Fruit fly (Drosophila melanogaster) whole organism, embryonic: Measurements from ENCODE around the gene CG12728.

Experiments used
- Aef1 ChIP-seq: fragments of 200-800 bp; sonication (Bioruptor generic); IDR thresholded peaks from 3 replicates; pipeline ENCODE4 v1.3.6; 2022; ENCODE audit warnings: missing biosample characterization, missing genetic modification characterization
- CG10366 ChIP-seq: fragments of 200-800 bp; sonication (Bioruptor generic); IDR thresholded peaks from 2 replicates; pipeline ENCODE4 v1.3.6; 2022; ENCODE audit warnings: missing biosample characterization, missing genetic modification characterization
- CG10979 ChIP-seq: fragments of 200-800 bp; sonication (Bioruptor generic); optimal IDR thresholded peaks from 2 replicates; lab custom pipeline; 2018; ENCODE audit warnings: missing biosample characterization, mild to moderate bottlenecking, missing genetic modification characterization, moderate library complexity
- CG11504 ChIP-seq: fragments of 200-800 bp; sonication (Bioruptor generic); optimal IDR thresholded peaks from 3 replicates; lab custom pipeline; 2019; ENCODE audit warnings: missing biosample characterization, mild to moderate bottlenecking, missing genetic modification characterization, moderate library complexity
- CG12104 ChIP-seq: fragments of 200-800 bp; sonication (Bioruptor generic); optimal IDR thresholded peaks from 3 replicates; lab custom pipeline; 2016; ENCODE audit warnings: missing biosample characterization, missing genetic modification characterization
- CG13296 ChIP-seq: fragments of 200-800 bp; sonication (Bioruptor generic); optimal IDR thresholded peaks from 3 replicates; lab custom pipeline; 2018; ENCODE audit warnings: missing biosample characterization, mild to moderate bottlenecking, missing genetic modification characterization
- CG15601 ChIP-seq: fragments of 200-800 bp; sonication (Bioruptor generic); optimal IDR thresholded peaks from 3 replicates; lab custom pipeline; 2019; ENCODE audit warnings: missing biosample characterization, mild to moderate bottlenecking, missing genetic modification characterization, moderate library complexity
- CG1603 ChIP-seq: fragments of 200-800 bp; sonication (Bioruptor generic); optimal IDR thresholded peaks from 2 replicates; lab custom pipeline; 2019; ENCODE audit warnings: missing biosample characterization, mild to moderate bottlenecking, missing genetic modification characterization, moderate library complexity
- CG16815 ChIP-seq: fragments of 200-800 bp; sonication (Bioruptor generic); optimal IDR thresholded peaks from 3 replicates; lab custom pipeline; 2017; ENCODE audit warnings: missing biosample characterization, mild to moderate bottlenecking, missing genetic modification characterization
- CG16863 ChIP-seq: fragments of 200-800 bp; sonication (Bioruptor generic); optimal IDR thresholded peaks from 3 replicates; lab custom pipeline; 2016; ENCODE audit warnings: missing biosample characterization, missing genetic modification characterization
- CG17829 ChIP-seq: fragments of 200-800 bp; optimal IDR thresholded peaks from 2 replicates; lab custom pipeline; 2019; ENCODE audit warnings: missing biosample characterization, mild to moderate bottlenecking, missing genetic modification characterization, moderate library complexity
- CG31224 ChIP-seq: fragments of 200-800 bp; sonication (Bioruptor generic); IDR thresholded peaks from 2 replicates; pipeline ENCODE4 v1.3.6; 2022; ENCODE audit warnings: missing biosample characterization, missing genetic modification characterization
- CG33213 ChIP-seq: fragments of 200-800 bp; sonication (Bioruptor generic); optimal IDR thresholded peaks from 3 replicates; lab custom pipeline; 2016; ENCODE audit warnings: missing biosample characterization, missing genetic modification characterization
- CG34224 ChIP-seq: fragments of 200-800 bp; sonication (Bioruptor generic); IDR thresholded peaks from 3 replicates; pipeline ENCODE4 v1.3.6; 2022; ENCODE audit warnings: missing biosample characterization, missing genetic modification characterization; ENCODE audit not compliant: partially characterized antibody
- CG3847 ChIP-seq: fragments of 200-800 bp; sonication (Bioruptor generic); IDR thresholded peaks from 2 replicates; pipeline ENCODE4 v1.3.6; 2022; ENCODE audit warnings: missing biosample characterization, missing genetic modification characterization
- CG42726 ChIP-seq: fragments of 200-800 bp; sonication (Bioruptor generic); IDR thresholded peaks from 2 replicates; pipeline ENCODE4 v1.3.6; 2022; ENCODE audit warnings: missing biosample characterization, missing genetic modification characterization; ENCODE audit not compliant: partially characterized antibody
- CG4360 ChIP-seq: fragments of 200-800 bp; sonication (Bioruptor generic); IDR thresholded peaks from 2 replicates; pipeline ENCODE4 v1.3.6; 2022; ENCODE audit warnings: missing biosample characterization, missing genetic modification characterization
- CG4730 ChIP-seq: fragments of 200-800 bp; sonication (Bioruptor generic); IDR thresholded peaks from 2 replicates; pipeline ENCODE4 v1.3.6; 2022; ENCODE audit warnings: missing biosample characterization, missing genetic modification characterization
- CG6654 ChIP-seq: fragments of 200-800 bp; sonication (Bioruptor generic); optimal IDR thresholded peaks from 2 replicates; lab custom pipeline; 2017; ENCODE audit warnings: missing biosample characterization, mild to moderate bottlenecking, missing genetic modification characterization
- CG6813 ChIP-seq: fragments of 200-800 bp; sonication (Bioruptor generic); optimal IDR thresholded peaks from 2 replicates; lab custom pipeline; 2017; ENCODE audit warnings: missing biosample characterization, missing genetic modification characterization, mild to moderate bottlenecking, moderate library complexity, missing genetic modification reagents
- CG7372 ChIP-seq: fragments of 200-800 bp; sonication (Bioruptor generic); IDR thresholded peaks from 2 replicates; pipeline ENCODE4 v1.3.6; 2022; ENCODE audit warnings: missing biosample characterization, missing genetic modification characterization
- CG8765 ChIP-seq: fragments of 200-800 bp; sonication (Bioruptor generic); IDR thresholded peaks from 2 replicates; pipeline ENCODE4 v1.3.6; 2022; ENCODE audit warnings: missing biosample characterization, missing genetic modification characterization
- D ChIP-seq, 2 experiments: fragments of 200-800 bp in 1 of 2; fragments of >200 bp in 1 of 2; sonication (Bioruptor generic) in 1 of 2; optimal IDR thresholded peaks; 2 replicates in 1 of 2; 3 replicates in 1 of 2; lab custom pipeline; 2017; ENCODE audit warnings: mild to moderate bottlenecking in 1 of 2, missing biosample characterization in 1 of 2, missing genetic modification characterization in 1 of 2, missing genetic modification reagents in 1 of 2
- Dad ChIP-seq: fragments of 200-800 bp; sonication (Bioruptor generic); optimal IDR thresholded peaks from 3 replicates; lab custom pipeline; 2016; ENCODE audit warnings: missing biosample characterization, missing genetic modification characterization
- Hmx ChIP-seq: fragments of 200-800 bp; sonication (Bioruptor generic); optimal IDR thresholded peaks from 2 replicates; lab custom pipeline; 2016; ENCODE audit warnings: missing biosample characterization, missing genetic modification characterization
- Hr78 ChIP-seq, 2 experiments: fragments of 200-800 bp in 1 of 2; fragments of >200 bp in 1 of 2; sonication (Bioruptor generic) in 1 of 2; optimal IDR thresholded peaks; 2 replicates each; lab custom pipeline; 2017 to 2019; ENCODE audit warnings: missing biosample characterization in 2 of 2, missing genetic modification characterization in 2 of 2, mild to moderate bottlenecking in 1 of 2, moderate library complexity in 1 of 2
- Hsf ChIP-seq: fragments of 200-800 bp; sonication (Bioruptor generic); optimal IDR thresholded peaks from 3 replicates; lab custom pipeline; 2016; ENCODE audit warnings: missing biosample characterization, missing genetic modification characterization
- Neu2 ChIP-seq: fragments of 200-800 bp; sonication (Bioruptor generic); optimal IDR thresholded peaks from 3 replicates; lab custom pipeline; 2016; ENCODE audit warnings: missing biosample characterization, missing genetic modification characterization, borderline replicate concordance
- Nf-YC ChIP-seq: fragments of 200-800 bp; optimal IDR thresholded peaks from 3 replicates; lab custom pipeline; 2019; ENCODE audit warnings: missing biosample characterization, mild to moderate bottlenecking, missing genetic modification characterization, moderate library complexity
- Scr ChIP-seq: fragments of 200-800 bp; sonication (Bioruptor generic); IDR thresholded peaks from 2 replicates; pipeline ENCODE4 v1.3.6; 2022; ENCODE audit warnings: missing biosample characterization, missing genetic modification characterization; ENCODE audit not compliant: partially characterized antibody
- Side ChIP-seq: fragments of 200-800 bp; sonication (Bioruptor generic); optimal IDR thresholded peaks from 2 replicates; lab custom pipeline; 2016; ENCODE audit warnings: missing biosample characterization, missing genetic modification characterization
- Sox100B ChIP-seq: fragments of 200-800 bp; sonication (Bioruptor generic); optimal IDR thresholded peaks from 3 replicates; lab custom pipeline; 2018; ENCODE audit warnings: missing biosample characterization, mild to moderate bottlenecking, missing genetic modification characterization
- Sry-δ ChIP-seq: fragments of 200-800 bp; sonication (Bioruptor generic); optimal IDR thresholded peaks from 2 replicates; lab custom pipeline; 2016; ENCODE audit warnings: missing biosample characterization, missing genetic modification characterization
- bowl ChIP-seq: fragments of 200-800 bp; sonication (Bioruptor generic); IDR thresholded peaks from 2 replicates; pipeline ENCODE4 v1.3.6; 2022; ENCODE audit warnings: missing biosample characterization, missing genetic modification characterization
- chif ChIP-seq, 2 experiments: fragments of 200-800 bp; sonication (Bioruptor generic); optimal IDR thresholded peaks; 3 replicates each; lab custom pipeline; 2016; ENCODE audit warnings: missing biosample characterization in 2 of 2, missing genetic modification characterization in 2 of 2
- crol ChIP-seq: fragments of 200-800 bp; sonication (Bioruptor generic); IDR thresholded peaks from 2 replicates; pipeline ENCODE4 v1.3.6; 2022; ENCODE audit warnings: missing biosample characterization, missing genetic modification characterization
- gsb-n ChIP-seq: fragments of 200-800 bp; sonication (Bioruptor generic); optimal IDR thresholded peaks from 3 replicates; lab custom pipeline; 2018; ENCODE audit warnings: missing biosample characterization, mild to moderate bottlenecking, missing genetic modification characterization
- hth ChIP-seq: fragments of >200 bp; optimal IDR thresholded peaks from 2 replicates; lab custom pipeline; 2017; ENCODE audit warnings: inconsistent platforms
- lmd ChIP-seq: fragments of 200-800 bp; sonication (Bioruptor generic); IDR thresholded peaks from 2 replicates; pipeline ENCODE4 v1.3.6; 2022; ENCODE audit warnings: missing biosample characterization, missing genetic modification characterization
- org-1 ChIP-seq: fragments of 200-800 bp; sonication (Bioruptor generic); optimal IDR thresholded peaks from 2 replicates; lab custom pipeline; 2017; ENCODE audit warnings: missing biosample characterization, missing genetic modification characterization
- pb ChIP-seq: fragments of 200-800 bp; sonication (Bioruptor generic); optimal IDR thresholded peaks from 3 replicates; lab custom pipeline; 2016; ENCODE audit warnings: missing biosample characterization, missing genetic modification characterization
- phol ChIP-seq: fragments of 200-800 bp; sonication (Bioruptor generic); optimal IDR thresholded peaks from 3 replicates; lab custom pipeline; 2018; ENCODE audit warnings: missing biosample characterization, mild to moderate bottlenecking, missing genetic modification characterization, moderate library complexity
- pzg ChIP-seq: fragments of 200-800 bp; sonication (Bioruptor generic); optimal IDR thresholded peaks from 3 replicates; lab custom pipeline; 2018; ENCODE audit warnings: missing biosample characterization, mild to moderate bottlenecking, missing genetic modification characterization, moderate library complexity
- ro ChIP-seq: fragments of 200-800 bp; sonication (Bioruptor generic); IDR thresholded peaks from 2 replicates; pipeline ENCODE4 v1.3.6; 2022; ENCODE audit warnings: missing biosample characterization, missing genetic modification characterization
- salm ChIP-seq: fragments of 200-800 bp; sonication (Bioruptor generic); optimal IDR thresholded peaks from 2 replicates; lab custom pipeline; 2018; ENCODE audit warnings: missing biosample characterization, mild to moderate bottlenecking, missing genetic modification characterization
- sim ChIP-seq: fragments of 200-800 bp; sonication (Bioruptor generic); IDR thresholded peaks from 2 replicates; pipeline ENCODE4 v1.3.6; 2022; ENCODE audit warnings: missing biosample characterization, missing genetic modification characterization
- sqz ChIP-seq: fragments of 200-800 bp; sonication (Bioruptor generic); optimal IDR thresholded peaks from 3 replicates; lab custom pipeline; 2018; ENCODE audit warnings: missing biosample characterization, mild to moderate bottlenecking, missing genetic modification characterization
- stwl ChIP-seq: fragments of 200-800 bp; sonication (Bioruptor generic); optimal IDR thresholded peaks from 3 replicates; lab custom pipeline; 2018; ENCODE audit warnings: missing biosample characterization, mild to moderate bottlenecking, missing genetic modification characterization, moderate library complexity
- tna ChIP-seq: fragments of 200-800 bp; sonication (Bioruptor generic); IDR thresholded peaks from 2 replicates; pipeline ENCODE4 v1.3.6; 2022; ENCODE audit warnings: missing biosample characterization, missing genetic modification characterization; ENCODE audit not compliant: partially characterized antibody
- vvl ChIP-seq: fragments of 200-800 bp; sonication (Bioruptor generic); IDR thresholded peaks from 2 replicates; pipeline ENCODE4 v1.3.6; 2022; ENCODE audit warnings: missing biosample characterization, missing genetic modification characterization
- zen ChIP-seq: fragments of 200-800 bp; sonication (Bioruptor generic); optimal IDR thresholded peaks from 3 replicates; lab custom pipeline; 2018; ENCODE audit warnings: missing biosample characterization, mild to moderate bottlenecking, missing genetic modification characterization, moderate library complexity

CG12728 gene

dm6 chrX:5907916-5908315, 34.5 kb upstream of the CG12728 start, which contains the start of gene CG12236 (continued):
- no peak for TF ChIP-seq salm
- no peak for TF ChIP-seq Sox100B (GFP tag; lab: Kevin White, UChicago)
- TF ChIP-seq CG31224 (GFP tag; lab: Robert Waterston, UW): peak; percentile 46
- TF ChIP-seq Aef1: 0 out of 3 replicates have a peak, but pooled peaks have one; percentile 32
- TF ChIP-seq tna (GFP tag; lab: Robert Waterston, UW): no peak
- no peak for TF ChIP-seq bowl (GFP tag; lab: Robert Waterston, UW)
- TF ChIP-seq CG15601 (tag; lab: Kevin White, UChicago): peak; percentile 33
- TF ChIP-seq ro: no peak
- no peak for TF ChIP-seq CG16863 (GFP tag; lab: Kevin White, UChicago)
- TF ChIP-seq pzg (GFP tag; lab: Kevin White, UChicago): peak; percentile 97
- peak; percentile 88 for TF ChIP-seq CG1603 (tag; lab: Kevin White, UChicago)
- TF ChIP-seq Hr78 (GFP tag; optimal IDR thresholded peaks at IDR 0.05; lab: Kevin White, UChicago): no peak
- TF ChIP-seq vvl (GFP tag; lab: Robert Waterston, UW): peak; percentile 61
- no peak for TF ChIP-seq CG34224
- TF ChIP-seq stwl: peak; percentile 72
- TF ChIP-seq CG8765: no peak
- TF ChIP-seq Sry-δ (GFP tag; lab: Kevin White, UChicago): peak; percentile 69
- TF ChIP-seq zen: peak; percentile 42
- peak in 1 of 2 experiments; percentile 25 for TF ChIP-seq chif (GFP tag; optimal IDR thresholded peaks at IDR 0.05; lab: Kevin White, UChicago)
- no peak for TF ChIP-seq crol (GFP tag; lab: Robert Waterston, UW)
- peak; percentile 44 for TF ChIP-seq Hsf (GFP tag; lab: Kevin White, UChicago)
- no peak for TF ChIP-seq CG4730 (GFP tag; lab: Robert Waterston, UW)
- no peak for TF ChIP-seq CG12104 (GFP tag; lab: Kevin White, UChicago)
- TF ChIP-seq CG13296: no peak
- TF ChIP-seq CG7372 (GFP tag; lab: Robert Waterston, UW): no peak
- TF ChIP-seq CG10979: peak; percentile 28
- no peak for TF ChIP-seq org-1 (GFP tag; lab: Kevin White, UChicago)
- no peak for TF ChIP-seq CG10366 (GFP tag; lab: Robert Waterston, UW)
- TF ChIP-seq sim: no peak
- TF ChIP-seq CG3847 (GFP tag; lab: Robert Waterston, UW): peak; percentile 83
- TF ChIP-seq CG6654 (GFP tag; lab: Kevin White, UChicago): no peak
- TF ChIP-seq Neu2 (GFP tag; lab: Kevin White, UChicago): no peak
- TF ChIP-seq CG42726 (GFP tag; lab: Robert Waterston, UW): no peak
- peak; percentile 67 for TF ChIP-seq CG33213 (GFP tag; lab: Kevin White, UChicago)
- TF ChIP-seq Scr (GFP tag; lab: Robert Waterston, UW): 0 out of 2 replicates have a peak, but pooled peaks have one; percentile 23
- TF ChIP-seq pb: no peak
- peak; percentile 54; the same call in 1 of the 2 replicates for TF ChIP-seq lmd (GFP tag; lab: Robert Waterston, UW)
- TF ChIP-seq D (optimal IDR thresholded peaks at IDR 0.05; lab: Kevin White, UChicago): no peak
- no peak for TF ChIP-seq D (GFP tag; optimal IDR thresholded peaks at IDR 0.05; lab: Kevin White, UChicago)
- TF ChIP-seq CG17829: peak; percentile 50
- peak; percentile 29 for TF ChIP-seq Side (GFP tag; lab: Kevin White, UChicago)
- TF ChIP-seq hth (lab: Kevin White, UChicago): no peak
- TF ChIP-seq phol (tag; lab: Kevin White, UChicago): peak; percentile 100
- TF ChIP-seq Dad: no peak
- no peak for TF ChIP-seq Hmx (GFP tag; lab: Kevin White, UChicago)
- TF ChIP-seq gsb-n: peak; percentile 57
- no peak for TF ChIP-seq CG16815 (GFP tag; lab: Kevin White, UChicago)
- TF ChIP-seq CG6813 (GFP tag; lab: Kevin White, UChicago): peak; percentile 14
- TF ChIP-seq CG4360: no peak
- TF ChIP-seq Nf-YC (tag; lab: Kevin White, UChicago): peak; percentile 47
- peak; percentile 79 for TF ChIP-seq CG11504
- no peak for TF ChIP-seq sqz (GFP tag; lab: Kevin White, UChicago)
